Fruit fly (Drosophila melanogaster): Measurements from ENCODE around the gene nkd.

- TF ChIP-seq Snoo (tag; optimal IDR thresholded peaks at IDR 0.05) = peak; percentile 44
- TF ChIP-seq CG9948 (tag; optimal IDR thresholded peaks at IDR 0.05) = peak; percentile 49
- TF ChIP-seq fd96Ca (GFP tag; IDR thresholded peaks at IDR 0.05) = no peak
These were observed 9.9 kb downstream of the nkd start for dm6 chr3L:19035163-19035900.
